Worm (Caenorhabditis elegans): ENCODE data around the gene nhr-228.

nhr-228 gene

DNA sequence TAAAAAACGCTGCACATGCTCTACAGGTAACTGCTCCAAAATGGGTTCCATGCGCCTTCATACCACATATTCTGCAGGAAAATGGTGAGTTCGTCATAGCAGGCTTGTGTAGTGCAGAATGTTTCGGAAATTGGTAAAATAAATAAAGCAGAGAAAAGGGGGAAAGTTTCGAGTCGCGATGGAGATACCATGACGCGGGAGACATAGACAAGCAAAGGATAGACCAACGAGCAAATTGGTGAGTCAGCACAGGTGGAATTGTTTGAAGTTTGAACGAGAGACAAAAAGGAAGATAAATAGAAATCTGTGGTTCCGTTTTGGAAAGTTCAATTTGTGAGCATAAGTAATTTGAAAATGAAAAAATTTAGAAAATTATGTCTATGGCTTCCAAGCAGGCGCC, 8.8 kb downstream of the nhr-228 start, which contains the start of gene nhr-225:
Gene nhr-225, minus strand, starts transcription at position 146 of the 400 bp plus-strand sequence.
- no peak for TF ChIP-seq nhr-232 (tag; optimal IDR thresholded peaks at IDR 0.05)
- TF ChIP-seq eyg-1 (tag; optimal IDR thresholded peaks at IDR 0.05) = no peak
- TF ChIP-seq hlh-15 (tag; optimal IDR thresholded peaks at IDR 0.05) = no peak
- no peak for TF ChIP-seq pros-1 (tag; optimal IDR thresholded peaks at IDR 0.05)

DNA sequence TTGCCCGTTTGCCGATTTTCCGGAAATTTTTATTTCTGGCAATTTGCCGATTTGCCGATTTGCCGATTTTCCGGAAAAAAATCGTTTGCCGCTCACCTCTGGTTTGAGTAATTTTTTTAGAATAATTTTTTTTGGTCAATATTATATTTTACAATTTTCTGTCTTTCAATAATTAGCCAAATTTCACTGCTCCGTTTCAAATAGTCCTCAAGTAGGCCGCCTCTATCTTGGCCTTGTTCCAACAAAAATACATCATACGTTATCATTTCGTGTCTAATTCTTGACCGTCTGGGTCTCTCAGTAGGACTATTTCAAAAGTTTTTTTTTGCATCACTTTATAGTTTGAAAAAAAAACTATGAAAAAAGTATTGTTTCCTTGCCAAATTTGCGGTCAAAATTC, 10.7 kb downstream of the nhr-228 start, which contains the start of gene nhr-115:
Gene nhr-115, plus strand, starts transcription at position 301 of the 400 bp plus-strand sequence.
- no peak for TF ChIP-seq che-1 (tag; optimal IDR thresholded peaks at IDR 0.05)
- TF ChIP-seq ama-1 (optimal IDR thresholded peaks at IDR 0.05) = no peak
- no peak for TF ChIP-seq ets-4 (tag; optimal IDR thresholded peaks at IDR 0.05)
- no peak for TF ChIP-seq elt-4 (tag; optimal IDR thresholded peaks at IDR 0.05)
- no peak for TF ChIP-seq ceh-18 (tag; optimal IDR thresholded peaks at IDR 0.05)
- TF ChIP-seq ceh-48 (tag; optimal IDR thresholded peaks at IDR 0.05) = no peak
- no peak for TF ChIP-seq tbx-2 (tag; optimal IDR thresholded peaks at IDR 0.05)
- no peak for TF ChIP-seq odd-2 (tag; optimal IDR thresholded peaks at IDR 0.05)
- no peak for TF ChIP-seq eyg-1 (tag; optimal IDR thresholded peaks at IDR 0.05)
- no peak for TF ChIP-seq C38D4.7 (GFP tag; optimal IDR thresholded peaks at IDR 0.05)
- no peak for TF ChIP-seq sdc-2 (tag; optimal IDR thresholded peaks at IDR 0.05)
- no peak for TF ChIP-seq Y22D7AL.16 (tag; optimal IDR thresholded peaks at IDR 0.05)
- TF ChIP-seq madf-2 (tag; optimal IDR thresholded peaks at IDR 0.05) = no peak
- TF ChIP-seq lim-6 (tag; optimal IDR thresholded peaks at IDR 0.05) = no peak

DNA sequence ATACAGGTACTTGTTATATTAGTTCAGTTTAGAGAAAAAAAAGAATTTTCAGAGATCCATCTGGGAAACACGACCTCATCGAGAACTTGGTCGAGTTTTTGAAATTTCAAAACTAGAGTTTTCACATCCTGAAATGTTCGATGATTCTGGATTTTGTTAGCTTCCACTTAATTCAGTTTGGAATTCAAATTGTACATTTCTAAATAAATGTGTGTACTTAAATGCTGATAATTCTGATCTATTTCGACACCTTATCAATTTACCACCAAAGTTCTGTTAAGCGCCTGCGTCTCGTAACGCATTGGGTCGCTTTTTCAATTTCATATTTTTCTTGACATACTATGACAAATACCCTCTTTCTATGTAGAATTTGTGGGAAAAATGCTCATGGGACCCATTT, 13.0 kb downstream of the nhr-228 start, which contains the start of gene nhr-226:
Gene nhr-226, plus strand, starts transcription at position 301 of the 400 bp plus-strand sequence.
- no peak for TF ChIP-seq F13H6.1 (tag; optimal IDR thresholded peaks at IDR 0.05)
- TF ChIP-seq pha-4 (tag; optimal IDR thresholded peaks at IDR 0.05) = no peak
- TF ChIP-seq ceh-24 (tag; optimal IDR thresholded peaks at IDR 0.05) = no peak
- no peak for TF ChIP-seq che-1 (tag; optimal IDR thresholded peaks at IDR 0.05)
- no peak for TF ChIP-seq tbx-7 (tag; optimal IDR thresholded peaks at IDR 0.05)
- TF ChIP-seq unc-42 (tag; optimal IDR thresholded peaks at IDR 0.05) = no peak
- TF ChIP-seq syd-9 (tag; optimal IDR thresholded peaks at IDR 0.05) = no peak
- no peak for TF ChIP-seq fkh-6 (tag; optimal IDR thresholded peaks at IDR 0.05)

DNA sequence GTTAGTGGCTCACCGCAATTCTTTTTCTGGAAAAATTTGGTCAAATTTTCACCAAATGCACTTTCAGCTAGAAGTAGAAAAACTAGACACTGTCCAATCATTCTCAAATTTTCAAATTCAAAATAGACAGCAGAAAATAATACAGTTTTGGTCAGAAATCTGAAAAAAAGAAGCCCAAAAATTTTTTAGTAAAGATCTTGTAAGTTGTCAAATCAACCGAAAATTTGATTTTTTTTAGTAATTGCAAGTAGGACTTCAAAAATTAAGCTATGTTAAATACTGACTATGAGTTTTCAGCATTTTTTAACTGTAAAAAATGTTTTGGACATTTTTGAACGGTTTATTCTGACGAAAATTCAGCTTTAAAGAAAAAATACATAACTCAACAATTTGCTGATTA, 19.3 kb downstream of the nhr-228 start, which contains the start of gene Y19D10B.8:
Gene Y19D10B.8, minus strand, starts transcription at position 101 of the 400 bp plus-strand sequence.
- TF ChIP-seq pat-9 (tag; optimal IDR thresholded peaks at IDR 0.05) = no peak
- TF ChIP-seq C38D4.7 (GFP tag; optimal IDR thresholded peaks at IDR 0.05) = no peak
- TF ChIP-seq dmd-4 (tag; optimal IDR thresholded peaks at IDR 0.05; ENCODE audit: borderline replicate concordance) = no peak
- no peak for TF ChIP-seq ceh-24 (tag; optimal IDR thresholded peaks at IDR 0.05)
- no peak for TF ChIP-seq hlh-13 (GFP tag; optimal IDR thresholded peaks at IDR 0.05)
- TF ChIP-seq hlh-8 (tag; optimal IDR thresholded peaks at IDR 0.05) = no peak
- TF ChIP-seq dve-1 (tag; optimal IDR thresholded peaks at IDR 0.05) = no peak
- TF ChIP-seq ceh-6 (GFP tag; optimal IDR thresholded peaks at IDR 0.05) = no peak
- TF ChIP-seq pha-2 (tag; optimal IDR thresholded peaks at IDR 0.05) = no peak

DNA sequence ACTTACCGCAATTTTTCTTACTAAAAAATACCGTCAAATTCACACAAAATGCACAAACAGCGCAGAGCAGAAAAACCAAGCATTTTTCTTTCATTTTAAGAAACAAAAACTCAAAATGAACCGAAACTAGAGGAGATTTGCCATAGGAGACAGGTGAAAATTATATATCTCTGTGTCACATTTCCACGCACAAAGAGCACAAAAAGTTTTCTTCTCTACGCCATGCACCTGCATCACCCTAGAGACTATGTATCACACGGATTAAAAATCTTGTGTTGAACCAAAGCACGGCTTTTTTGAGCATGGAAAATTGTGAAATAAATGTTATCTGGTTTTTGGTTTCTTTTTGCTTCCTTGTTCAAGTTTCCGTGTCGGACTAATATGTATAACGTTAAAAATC, 22.2 kb downstream of the nhr-228 start, which contains the start of gene irld-15:
Gene irld-15, minus strand, starts transcription at position 101 of the 400 bp plus-strand sequence.
- TF ChIP-seq dve-1 (tag; optimal IDR thresholded peaks at IDR 0.05) (no peak), C08G9.2 (tag; optimal IDR thresholded peaks at IDR 0.05) (no peak), fkh-6 (tag; optimal IDR thresholded peaks at IDR 0.05) (no peak)

DNA sequence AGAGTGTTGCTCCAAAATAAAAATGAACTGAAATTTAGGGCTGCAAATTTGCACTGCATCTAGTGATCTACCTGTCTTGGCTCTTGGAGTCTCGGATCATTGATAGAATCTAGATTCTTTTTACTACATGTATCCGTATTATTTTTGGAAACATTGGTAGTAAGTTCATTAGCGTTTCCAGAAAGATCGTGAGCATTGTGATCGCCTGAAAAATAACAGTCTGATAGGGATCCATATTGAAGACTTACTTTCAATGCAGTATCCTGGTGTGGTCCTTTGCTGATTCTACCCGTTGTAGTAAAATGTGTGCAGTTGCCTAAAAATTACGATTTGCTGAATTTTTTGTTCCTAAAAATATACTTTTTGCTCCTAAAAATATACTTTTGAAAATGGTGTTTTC, 24.8 kb downstream of the nhr-228 start:
- TF ChIP-seq C38D4.7 (GFP tag; optimal IDR thresholded peaks at IDR 0.05) (no peak), T23F11.4 (GFP tag; optimal IDR thresholded peaks at IDR 0.05) (no peak), hlh-15 (tag; optimal IDR thresholded peaks at IDR 0.05) (no peak), pha-4 (tag; optimal IDR thresholded peaks at IDR 0.05) (no peak)
